Worm (Caenorhabditis elegans) whole organism, mixed stage, embryonic: ENCODE results near the gene F41H10.3.

Experiments
- ceh-43 ChIP-seq: fragments of 200-800 bp; sonication (Bioruptor generic); optimal IDR thresholded peaks from 2 replicates; lab custom pipeline; 2018; ENCODE audit warnings: mild to moderate bottlenecking, missing genetic modification characterization, moderate library complexity, missing compliant biosample characterization
- cnd-1 ChIP-seq: fragments of 200-800 bp; sonication (Bioruptor generic); optimal IDR thresholded peaks from 2 replicates; lab custom pipeline; 2018; ENCODE audit warnings: mild to moderate bottlenecking, missing genetic modification characterization, missing compliant biosample characterization
- lin-32 ChIP-seq: fragments of 200-800 bp; sonication (Bioruptor generic); optimal IDR thresholded peaks from 2 replicates; lab custom pipeline; 2018; ENCODE audit warnings: mild to moderate bottlenecking, missing genetic modification characterization, missing compliant biosample characterization
- lsy-2 ChIP-seq: fragments of 150-350 bp; optimal IDR thresholded peaks from 2 replicates; lab custom pipeline; 2014; ENCODE audit warnings: missing biosample characterization, missing genetic modification characterization
- nhr-237 ChIP-seq: fragments of 150-350 bp; optimal IDR thresholded peaks from 2 replicates; lab custom pipeline; 2014; ENCODE audit warnings: missing biosample characterization, missing genetic modification characterization
- nhr-28 ChIP-seq: fragments of 150-350 bp; optimal IDR thresholded peaks from 2 replicates; lab custom pipeline; 2014; ENCODE audit warnings: missing biosample characterization, missing genetic modification characterization
- unc-62 ChIP-seq: fragments of 150-350 bp; optimal IDR thresholded peaks from 2 replicates; lab custom pipeline; 2014; ENCODE audit warnings: missing biosample characterization, missing genetic modification reagents, missing genetic modification characterization
- ztf-11 ChIP-seq: fragments of 150-350 bp; optimal IDR thresholded peaks from 2 replicates; lab custom pipeline; 2014; ENCODE audit warnings: missing biosample characterization, missing genetic modification characterization

ce11 chrIV:5397539-5397938, 27.9 kb downstream of the F41H10.3 start, which contains the start of gene ZK616.2:
- TF ChIP-seq unc-62 (GFP tag; lab: Kevin White, UChicago) (no peak), lin-32 (GFP tag; lab: Kevin White, UChicago) (no peak), ztf-11 (tag; lab: Kevin White, UChicago) (no peak), lsy-2 (tag; lab: Kevin White, UChicago) (no peak), ceh-43 (GFP tag; lab: Kevin White, UChicago) (no peak), nhr-28 (no peak), cnd-1 (tag; lab: Kevin White, UChicago) (no peak), nhr-237 (tag; lab: Kevin White, UChicago) (no peak)
